Worm (Caenorhabditis elegans): ENCODE results near the gene oac-11.

Gene oac-11

DNA sequence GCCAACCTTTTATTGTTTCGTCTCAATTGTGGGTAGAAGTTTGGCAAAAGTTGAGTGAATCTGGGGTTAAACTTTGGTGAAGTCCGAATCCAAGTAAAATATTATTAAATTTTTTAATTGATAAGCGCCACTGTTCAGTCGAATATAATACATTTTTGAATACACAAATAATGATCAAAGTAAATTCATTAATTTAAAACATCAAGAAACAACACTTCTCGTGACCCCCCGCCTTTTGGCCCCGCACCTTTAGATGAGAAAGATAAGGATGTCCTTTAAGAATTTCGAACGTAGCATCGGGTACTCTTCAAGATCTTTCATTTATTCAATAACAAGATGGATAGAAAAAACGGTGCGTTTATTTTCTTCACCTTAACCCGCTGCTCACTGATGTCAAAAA lies 8.1 kb downstream of the oac-11 start, which contains the start of gene nhr-257:
nhr-257 (plus strand) TSS at position 301 of the 400 bp plus-strand sequence.
- TF ChIP-seq ZK546.5 (tag; optimal IDR thresholded peaks at IDR 0.05) (no peak), zag-1 (tag; optimal IDR thresholded peaks at IDR 0.05) (no peak), F13H6.1 (tag; optimal IDR thresholded peaks at IDR 0.05) (no peak), elt-1 (tag; optimal IDR thresholded peaks at IDR 0.05) (no peak), mdl-1 (tag; optimal IDR thresholded peaks at IDR 0.05) (no peak), nhr-25 (tag; optimal IDR thresholded peaks at IDR 0.05) (no peak), ztf-1 (GFP tag; conservative IDR thresholded peaks at IDR 0.05) (no peak), crh-2 (tag; optimal IDR thresholded peaks at IDR 0.05) (no peak), nhr-11 (tag; optimal IDR thresholded peaks at IDR 0.05) (no peak), Y55F3AM.14 (GFP tag; optimal IDR thresholded peaks at IDR 0.05) (no peak), snpc-4 (tag; optimal IDR thresholded peaks at IDR 0.05) (no peak), sma-3 (GFP tag; optimal IDR thresholded peaks at IDR 0.05) (no peak), R02D3.7 (tag; optimal IDR thresholded peaks at IDR 0.05) (no peak), ceh-16 (tag; optimal IDR thresholded peaks at IDR 0.05) (no peak), blmp-1 (tag; optimal IDR thresholded peaks at IDR 0.05; ENCODE audit: insufficient read depth) (no peak), peb-1 (tag; optimal IDR thresholded peaks at IDR 0.05) (no peak), nhr-6 (tag; optimal IDR thresholded peaks at IDR 0.05) (no peak), fos-1 (tag; optimal IDR thresholded peaks at IDR 0.05) (no peak), unc-62 (GFP tag; optimal IDR thresholded peaks at IDR 0.05) (no peak)

DNA sequence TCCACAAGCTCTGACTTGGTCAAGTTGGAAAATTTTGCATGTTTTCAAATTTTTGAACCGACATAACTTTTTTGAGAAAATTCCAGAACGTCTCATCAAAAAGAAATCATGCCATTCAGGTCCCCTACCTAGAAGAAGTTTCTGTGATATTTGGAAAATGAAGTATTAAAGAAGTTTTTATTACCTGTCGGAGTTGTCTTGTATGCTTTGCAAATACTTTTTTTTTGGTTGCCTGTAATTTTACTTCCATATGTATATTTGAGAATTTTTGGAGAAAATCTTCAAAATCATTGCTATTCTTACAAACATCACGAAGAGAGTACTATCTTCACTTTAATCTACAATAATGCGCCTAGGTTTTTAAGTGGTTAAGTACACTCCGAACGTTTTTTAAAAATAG lies 10.1 kb downstream of the oac-11 start, which contains the start of gene nhr-72:
nhr-72 (minus strand) TSS at position 101 of the 400 bp plus-strand sequence.
- TF ChIP-seq mdl-1 (tag; optimal IDR thresholded peaks at IDR 0.05) = no peak
- no peak for TF ChIP-seq unc-55 (GFP tag; optimal IDR thresholded peaks at IDR 0.05)
- TF ChIP-seq ceh-16 (tag; optimal IDR thresholded peaks at IDR 0.05) = no peak
- no peak for TF ChIP-seq nhr-237 (tag; optimal IDR thresholded peaks at IDR 0.05)
- no peak for TF ChIP-seq nhr-129 (tag; optimal IDR thresholded peaks at IDR 0.05)
- no peak for TF ChIP-seq lin-39 (tag; optimal IDR thresholded peaks at IDR 0.05)
- no peak for TF ChIP-seq gmeb-1 (tag; optimal IDR thresholded peaks at IDR 0.05)
- TF ChIP-seq Y55F3AM.14 (GFP tag; optimal IDR thresholded peaks at IDR 0.05) = no peak
- no peak for TF ChIP-seq blmp-1 (tag; optimal IDR thresholded peaks at IDR 0.05; ENCODE audit: insufficient read depth)
- TF ChIP-seq nhr-10 (tag; optimal IDR thresholded peaks at IDR 0.05) = no peak

DNA sequence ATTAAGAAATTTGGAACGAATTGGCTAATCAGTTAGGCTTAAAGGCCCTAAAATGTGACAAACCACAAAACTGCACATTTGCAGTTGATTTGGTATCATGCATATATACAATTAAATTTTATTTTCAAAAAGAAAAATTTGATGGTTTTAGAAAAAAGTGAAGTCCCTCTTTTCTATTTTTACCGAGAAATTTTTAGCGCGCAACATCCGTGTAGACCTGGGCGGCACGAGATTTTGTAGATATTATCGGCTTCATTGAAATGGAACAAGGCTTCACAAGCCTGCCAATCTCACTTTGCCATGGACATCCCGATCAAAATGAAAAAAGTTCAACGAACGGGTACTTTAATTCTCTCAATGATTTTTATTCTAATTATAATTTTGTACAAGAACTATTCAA lies 14.7 kb downstream of the oac-11 start, which contains the start of gene C17A2.2:
C17A2.2 (plus strand) TSS at position 301 of the 400 bp plus-strand sequence.
- TF ChIP-seq C34F6.9 (tag; optimal IDR thresholded peaks at IDR 0.05) = no peak

DNA sequence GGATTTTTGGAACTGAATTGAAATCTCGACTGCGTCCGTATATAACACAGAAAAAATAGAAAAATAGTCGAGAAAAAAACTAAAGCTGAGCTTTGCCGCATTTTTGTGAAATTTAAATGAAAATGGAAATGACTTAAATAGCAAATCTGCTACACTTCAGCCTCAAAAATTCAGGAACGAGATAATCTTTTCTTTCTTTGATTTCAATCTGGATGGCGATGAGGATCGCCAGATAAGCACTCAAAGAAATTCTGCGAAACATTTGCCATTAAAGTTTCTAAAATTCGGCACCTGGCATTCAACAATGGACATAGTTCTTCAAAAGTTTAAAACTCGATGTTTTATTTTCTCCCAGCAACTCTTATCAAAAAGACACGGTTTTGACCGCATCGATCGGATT lies 17.4 kb downstream of the oac-11 start, which contains the start of the genes C17A2.7 and C17A2.3:
C17A2.7 (minus strand) TSS at position 101 of the 400 bp plus-strand sequence.
C17A2.3 (plus strand) TSS at position 305 of the 400 bp plus-strand sequence.
- TF ChIP-seq lin-13 (GFP tag; optimal IDR thresholded peaks at IDR 0.05) = no peak
- TF ChIP-seq C34F6.9 (tag; optimal IDR thresholded peaks at IDR 0.05) = no peak
- TF ChIP-seq unc-62 (GFP tag; optimal IDR thresholded peaks at IDR 0.05) = no peak
- TF ChIP-seq mab-5 (tag; optimal IDR thresholded peaks at IDR 0.05) = no peak
- TF ChIP-seq nhr-21 (tag; optimal IDR thresholded peaks at IDR 0.05) = no peak
- no peak for TF ChIP-seq elt-1 (tag; optimal IDR thresholded peaks at IDR 0.05)
- TF ChIP-seq lin-11 (tag; optimal IDR thresholded peaks at IDR 0.05) = no peak
- no peak for TF ChIP-seq nhr-23 (tag; optimal IDR thresholded peaks at IDR 0.05)
- TF ChIP-seq ztf-11 (tag; optimal IDR thresholded peaks at IDR 0.05) = no peak
- TF ChIP-seq Y55F3AM.14 (GFP tag; optimal IDR thresholded peaks at IDR 0.05) = no peak
- TF ChIP-seq nhr-10 (tag; optimal IDR thresholded peaks at IDR 0.05) = no peak
- TF ChIP-seq dmd-4 (tag; optimal IDR thresholded peaks at IDR 0.05) = no peak
- no peak for TF ChIP-seq nhr-77 (tag; optimal IDR thresholded peaks at IDR 0.05)
- no peak for TF ChIP-seq gmeb-1 (tag; optimal IDR thresholded peaks at IDR 0.05)

DNA sequence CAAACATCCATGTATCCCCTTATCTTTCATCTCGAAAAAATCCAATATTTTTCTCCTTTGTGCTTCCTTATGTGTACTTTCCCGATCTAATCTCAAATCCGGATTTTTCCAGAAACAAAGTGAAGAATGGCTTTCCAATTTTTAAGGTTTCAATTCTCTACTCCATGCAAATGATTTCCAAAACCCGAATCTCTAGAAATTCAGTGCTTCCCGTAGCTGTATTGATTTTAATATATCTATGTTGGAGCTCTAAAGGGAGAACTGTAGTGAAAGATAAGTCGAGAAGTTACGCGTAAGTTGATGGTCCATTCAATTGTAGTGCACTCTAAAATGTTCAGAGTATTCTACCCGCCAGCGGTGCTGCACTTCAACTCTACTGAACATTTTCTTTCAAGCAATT lies 21.2 kb downstream of the oac-11 start, which contains the start of gene C17A2.4:
C17A2.4 (plus strand) TSS at position 301 of the 400 bp plus-strand sequence.
- TF ChIP-seq egl-27 (tag; optimal IDR thresholded peaks at IDR 0.05) (no peak), fos-1 (tag; optimal IDR thresholded peaks at IDR 0.05) (no peak), nhr-11 (tag; optimal IDR thresholded peaks at IDR 0.05) (no peak), nhr-25 (tag; optimal IDR thresholded peaks at IDR 0.05) (no peak), nhr-129 (tag; optimal IDR thresholded peaks at IDR 0.05) (no peak), nhr-12 (tag; optimal IDR thresholded peaks at IDR 0.05) (no peak), elt-3 (tag; optimal IDR thresholded peaks at IDR 0.05) (no peak), nhr-77 (tag; optimal IDR thresholded peaks at IDR 0.05) (no peak), lin-39 (tag; optimal IDR thresholded peaks at IDR 0.05) (no peak), mab-5 (tag; optimal IDR thresholded peaks at IDR 0.05) (no peak), nhr-21 (tag; optimal IDR thresholded peaks at IDR 0.05) (no peak), mdl-1 (tag; optimal IDR thresholded peaks at IDR 0.05) (no peak), ceh-82 (tag; optimal IDR thresholded peaks at IDR 0.05) (no peak), zag-1 (tag; optimal IDR thresholded peaks at IDR 0.05) (no peak), sem-4 (tag; optimal IDR thresholded peaks at IDR 0.05) (no peak), lsy-2 (tag; optimal IDR thresholded peaks at IDR 0.05) (no peak), C34F6.9 (tag; optimal IDR thresholded peaks at IDR 0.05) (no peak), nhr-6 (tag; optimal IDR thresholded peaks at IDR 0.05) (no peak), Y55F3AM.14 (GFP tag; optimal IDR thresholded peaks at IDR 0.05) (no peak)

All from whole organism, L2 larva.